Worm (Caenorhabditis elegans): ENCODE results near the gene twk-14.

twk-14 gene

DNA sequence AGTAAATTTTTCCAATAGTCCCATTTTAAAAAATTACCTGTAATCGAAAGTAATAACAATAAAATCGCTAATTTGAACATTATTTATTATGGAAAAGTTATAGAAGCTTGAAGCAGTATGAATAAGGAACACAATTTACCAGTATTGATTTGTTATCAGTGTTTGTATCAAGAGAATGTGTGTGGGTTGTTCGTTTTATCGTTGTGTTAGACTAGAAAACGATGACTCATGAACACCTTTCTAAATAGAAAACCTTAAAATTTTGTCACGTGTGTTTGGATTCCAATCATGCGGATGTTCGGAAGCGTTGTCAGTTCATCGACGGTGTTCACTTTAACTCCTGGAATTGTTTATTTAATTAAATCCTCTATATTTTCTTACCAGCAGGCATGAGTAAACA is 36.6 kb upstream of the twk-14 start, which contains the start of gene C54D10.13:
Gene C54D10.13 (minus strand): TSS at position 179 of the 400 bp plus-strand sequence.
- TF ChIP-seq ceh-16 (tag; optimal IDR thresholded peaks at IDR 0.05) (no peak), sem-4 (tag; optimal IDR thresholded peaks at IDR 0.05) (no peak), egl-27 (tag; optimal IDR thresholded peaks at IDR 0.05) (no peak), fos-1 (tag; optimal IDR thresholded peaks at IDR 0.05) (peak; percentile 67), lin-13 (GFP tag; optimal IDR thresholded peaks at IDR 0.05) (no peak), nhr-25 (tag; optimal IDR thresholded peaks at IDR 0.05) (no peak), nhr-6 (tag; optimal IDR thresholded peaks at IDR 0.05) (no peak)

DNA sequence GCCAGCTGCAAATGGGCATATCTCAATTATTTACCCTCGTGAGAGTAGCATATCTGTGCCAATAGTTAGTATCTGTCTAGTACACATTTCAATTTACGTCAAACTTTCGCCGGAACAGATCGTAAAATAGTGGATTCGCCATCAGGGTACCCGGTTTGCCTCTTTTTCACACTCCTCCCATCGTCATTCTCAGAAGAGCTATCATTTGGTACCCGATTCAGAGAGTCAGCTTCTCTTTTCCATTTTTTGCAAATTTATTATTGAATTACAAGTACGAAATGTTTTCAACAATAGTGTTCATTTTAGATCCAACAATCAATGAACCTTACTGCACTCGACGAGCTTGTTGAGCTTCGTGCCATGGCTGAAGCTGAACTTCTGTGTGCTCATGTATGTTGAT is 33.5 kb upstream of the twk-14 start, which contains the start of gene C54D10.5:
Gene C54D10.5 (plus strand): TSS at position 301 of the 400 bp plus-strand sequence.
- TF ChIP-seq zag-1 (tag; optimal IDR thresholded peaks at IDR 0.05) (no peak), nhr-77 (tag; optimal IDR thresholded peaks at IDR 0.05) (no peak), nhr-25 (tag; optimal IDR thresholded peaks at IDR 0.05) (no peak), ceh-16 (tag; optimal IDR thresholded peaks at IDR 0.05) (no peak), elt-1 (tag; optimal IDR thresholded peaks at IDR 0.05) (no peak), ceh-82 (tag; optimal IDR thresholded peaks at IDR 0.05) (no peak), gmeb-1 (tag; optimal IDR thresholded peaks at IDR 0.05) (no peak), dmd-4 (tag; optimal IDR thresholded peaks at IDR 0.05) (no peak), blmp-1 (tag; optimal IDR thresholded peaks at IDR 0.05; ENCODE audit: insufficient read depth) (no peak), fos-1 (tag; optimal IDR thresholded peaks at IDR 0.05) (no peak), egl-27 (tag; optimal IDR thresholded peaks at IDR 0.05) (no peak), snpc-4 (tag; optimal IDR thresholded peaks at IDR 0.05) (no peak), Y55F3AM.14 (GFP tag; optimal IDR thresholded peaks at IDR 0.05) (no peak), mab-5 (tag; optimal IDR thresholded peaks at IDR 0.05) (no peak), nhr-21 (tag; optimal IDR thresholded peaks at IDR 0.05) (no peak), alr-1 (tag; optimal IDR thresholded peaks at IDR 0.05) (no peak), nhr-237 (tag; optimal IDR thresholded peaks at IDR 0.05) (no peak), skn-1 (tag; optimal IDR thresholded peaks at IDR 0.05) (no peak), unc-62 (GFP tag; optimal IDR thresholded peaks at IDR 0.05) (no peak)

DNA sequence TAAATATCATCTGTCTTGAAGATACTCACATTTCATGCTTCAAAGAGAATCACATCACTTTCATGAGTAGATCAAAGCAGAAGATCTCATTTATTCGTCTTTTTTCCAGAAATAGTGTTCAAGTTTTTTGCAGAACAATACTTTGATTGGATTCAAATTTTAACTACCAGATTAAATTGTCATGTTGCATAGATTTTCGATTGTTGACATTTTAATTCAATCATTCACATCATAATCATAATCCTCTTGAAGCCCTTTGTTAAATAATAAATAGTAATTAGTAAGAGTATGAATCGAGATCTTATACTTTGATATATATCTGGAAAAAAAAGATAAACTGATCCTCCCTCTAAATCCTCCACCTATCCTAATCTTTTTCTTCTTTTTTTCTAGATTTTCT is 32.3 kb upstream of the twk-14 start:
- TF ChIP-seq skn-1 (tag; optimal IDR thresholded peaks at IDR 0.05) (no peak), aly-2 (tag; optimal IDR thresholded peaks at IDR 0.05) (no peak), F13H6.1 (tag; optimal IDR thresholded peaks at IDR 0.05) (no peak), egl-27 (tag; optimal IDR thresholded peaks at IDR 0.05) (no peak), nhr-21 (tag; optimal IDR thresholded peaks at IDR 0.05) (no peak), nhr-11 (tag; optimal IDR thresholded peaks at IDR 0.05) (no peak), crh-2 (tag; optimal IDR thresholded peaks at IDR 0.05) (no peak), ama-1 (optimal IDR thresholded peaks at IDR 0.05) (no peak), sma-3 (GFP tag; optimal IDR thresholded peaks at IDR 0.05) (no peak), gmeb-1 (tag; optimal IDR thresholded peaks at IDR 0.05) (no peak), nhr-77 (tag; optimal IDR thresholded peaks at IDR 0.05) (no peak), ztf-1 (GFP tag; conservative IDR thresholded peaks at IDR 0.05) (no peak)

DNA sequence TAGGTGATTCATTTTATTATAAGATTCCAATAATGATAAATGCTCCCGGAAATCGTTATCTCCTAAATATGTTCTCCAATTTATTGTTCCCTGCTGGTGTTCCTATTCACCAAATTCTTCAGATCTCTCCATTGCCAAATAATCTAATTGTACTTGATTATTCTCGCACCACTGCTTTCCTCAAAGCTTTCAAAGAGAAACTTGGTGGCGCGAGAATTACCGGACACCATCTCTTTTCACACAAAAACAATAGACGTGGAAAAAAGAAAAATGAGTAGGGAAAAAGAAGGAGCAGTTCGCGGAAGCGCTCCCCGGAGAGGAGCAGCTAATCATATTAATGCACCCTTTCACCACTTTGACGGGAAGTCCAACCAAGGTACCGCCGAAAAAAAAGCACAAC is 25.9 kb upstream of the twk-14 start:
- TF ChIP-seq elt-1 (tag; optimal IDR thresholded peaks at IDR 0.05) = no peak
- TF ChIP-seq sma-3 (GFP tag; optimal IDR thresholded peaks at IDR 0.05) = no peak
- TF ChIP-seq ztf-11 (tag; optimal IDR thresholded peaks at IDR 0.05) = no peak
- no peak for TF ChIP-seq nhr-11 (tag; optimal IDR thresholded peaks at IDR 0.05)
- no peak for TF ChIP-seq nhr-77 (tag; optimal IDR thresholded peaks at IDR 0.05)
- TF ChIP-seq zag-1 (tag; optimal IDR thresholded peaks at IDR 0.05) = no peak
- TF ChIP-seq aly-2 (tag; optimal IDR thresholded peaks at IDR 0.05) = no peak
- TF ChIP-seq unc-62 (GFP tag; optimal IDR thresholded peaks at IDR 0.05) = no peak
- TF ChIP-seq ztf-1 (GFP tag; conservative IDR thresholded peaks at IDR 0.05) = no peak
- TF ChIP-seq ZK546.5 (tag; optimal IDR thresholded peaks at IDR 0.05) = no peak
- TF ChIP-seq dmd-4 (tag; optimal IDR thresholded peaks at IDR 0.05) = no peak
- no peak for TF ChIP-seq C34F6.9 (tag; optimal IDR thresholded peaks at IDR 0.05)
- no peak for TF ChIP-seq gmeb-1 (tag; optimal IDR thresholded peaks at IDR 0.05)
- TF ChIP-seq nhr-10 (tag; optimal IDR thresholded peaks at IDR 0.05) = no peak
- TF ChIP-seq blmp-1 (tag; optimal IDR thresholded peaks at IDR 0.05; ENCODE audit: insufficient read depth) = no peak
- no peak for TF ChIP-seq nhr-12 (tag; optimal IDR thresholded peaks at IDR 0.05)

DNA sequence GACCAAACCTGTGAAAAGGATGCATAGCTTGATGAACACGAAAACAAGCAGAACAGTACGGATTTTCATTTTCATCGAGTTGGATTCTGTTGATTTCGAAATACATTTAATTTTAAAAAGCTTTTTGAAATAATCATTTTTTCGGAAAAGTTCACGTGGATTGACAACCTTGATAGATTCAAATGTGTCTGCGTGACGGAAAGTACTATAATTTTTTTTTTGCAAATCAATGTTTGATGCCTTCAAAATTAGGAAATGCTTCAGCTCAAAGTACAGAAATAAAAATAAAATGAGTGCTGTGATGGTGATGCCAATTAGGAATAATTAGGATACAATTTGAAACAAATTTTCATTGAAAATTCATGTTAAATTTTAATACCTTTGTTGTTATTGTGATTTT is 25.3 kb upstream of the twk-14 start, which contains the start of gene C54D10.4:
Gene C54D10.4 (minus strand): TSS at position 101 of the 400 bp plus-strand sequence.
- no peak for TF ChIP-seq dmd-4 (tag; optimal IDR thresholded peaks at IDR 0.05)
- TF ChIP-seq ztf-4 (tag; optimal IDR thresholded peaks at IDR 0.05) = no peak
- no peak for TF ChIP-seq snpc-4 (tag; optimal IDR thresholded peaks at IDR 0.05)
- TF ChIP-seq nhr-237 (tag; optimal IDR thresholded peaks at IDR 0.05) = no peak
- no peak for TF ChIP-seq ztf-11 (tag; optimal IDR thresholded peaks at IDR 0.05)
- no peak for TF ChIP-seq ztf-1 (GFP tag; conservative IDR thresholded peaks at IDR 0.05)
- TF ChIP-seq mab-5 (tag; optimal IDR thresholded peaks at IDR 0.05) = no peak
- TF ChIP-seq unc-62 (GFP tag; optimal IDR thresholded peaks at IDR 0.05) = no peak
- TF ChIP-seq egl-27 (tag; optimal IDR thresholded peaks at IDR 0.05) = no peak
- TF ChIP-seq alr-1 (tag; optimal IDR thresholded peaks at IDR 0.05) = no peak
- no peak for TF ChIP-seq lin-39 (tag; optimal IDR thresholded peaks at IDR 0.05)
- no peak for TF ChIP-seq C34F6.9 (tag; optimal IDR thresholded peaks at IDR 0.05)
- no peak for TF ChIP-seq sem-4 (tag; optimal IDR thresholded peaks at IDR 0.05)
- TF ChIP-seq nhr-129 (tag; optimal IDR thresholded peaks at IDR 0.05) = no peak
- no peak for TF ChIP-seq nhr-23 (tag; optimal IDR thresholded peaks at IDR 0.05)
- TF ChIP-seq blmp-1 (tag; optimal IDR thresholded peaks at IDR 0.05; ENCODE audit: insufficient read depth) = no peak
- no peak for TF ChIP-seq nhr-77 (tag; optimal IDR thresholded peaks at IDR 0.05)

Measured in whole organism, L2 larva.